Fruit fly (Drosophila melanogaster) whole organism: ENCODE results near the gene CG5191.

Source experiments
- CG8478 ChIP-seq: fragments of >200 bp; optimal IDR thresholded peaks from 2 replicates; lab custom pipeline; 2018; ENCODE audit warnings: inconsistent platforms
- pan ChIP-seq: fragments of >200 bp; optimal IDR thresholded peaks from 2 replicates; lab custom pipeline; 2017

- TF ChIP-seq pan (lab: Kevin White, UChicago) (no peak), CG8478 (lab: Kevin White, UChicago) (no peak)
These were observed 12.7 kb downstream of the CG5191 start for dm6 chr3R:20573326-20573725.
